Worm (Caenorhabditis elegans): ENCODE data around the gene sas-4.

The sas-4 gene

DNA sequence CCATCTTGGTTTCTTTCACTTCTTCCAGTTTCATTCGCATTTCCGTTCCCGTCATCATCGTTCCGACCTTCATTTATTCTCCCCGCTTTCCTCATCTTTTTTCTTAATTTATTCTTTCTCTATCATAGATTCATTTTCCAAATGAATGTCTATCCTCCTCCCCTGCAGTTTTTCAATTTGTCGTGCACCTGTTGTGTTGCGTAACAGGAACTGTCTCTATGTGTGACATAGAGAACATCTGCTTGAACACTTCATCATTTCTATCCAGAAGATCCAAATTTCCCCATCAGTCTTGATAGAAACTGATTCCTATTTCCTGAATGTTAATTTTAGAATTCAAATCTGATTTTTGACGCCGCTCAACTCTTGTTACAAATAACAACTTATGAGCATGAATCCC is 34.9 kb downstream of the sas-4 start:
- no peak for TF ChIP-seq nhr-10 (tag; optimal IDR thresholded peaks at IDR 0.05)

DNA sequence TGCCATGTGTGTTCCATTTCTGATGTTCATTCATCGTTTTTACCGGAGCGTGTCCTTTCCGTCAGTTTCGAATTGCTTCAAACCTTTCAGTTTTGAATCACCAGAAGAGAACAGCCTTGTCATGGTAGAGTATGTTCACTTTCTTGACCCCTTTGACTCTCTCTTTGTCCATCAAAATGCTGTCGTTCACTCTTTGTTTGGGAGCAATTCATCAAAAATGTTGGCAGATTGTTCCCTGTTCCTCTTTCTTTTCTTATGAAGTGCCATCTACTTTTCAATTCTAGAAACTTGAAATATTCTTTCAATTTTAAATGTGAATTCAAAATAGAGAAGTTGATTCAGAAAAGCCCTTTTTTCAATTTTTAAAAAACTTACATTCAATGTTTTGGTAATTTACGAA is 37.1 kb downstream of the sas-4 start:
- no peak for TF ChIP-seq nhr-77 (tag; optimal IDR thresholded peaks at IDR 0.05)
- no peak for TF ChIP-seq sma-9 (GFP tag; optimal IDR thresholded peaks at IDR 0.05)
- TF ChIP-seq sma-9 (tag; optimal IDR thresholded peaks at IDR 0.05) = no peak
- no peak for TF ChIP-seq lsy-2 (tag; optimal IDR thresholded peaks at IDR 0.05)
- no peak for TF ChIP-seq fos-1 (tag; optimal IDR thresholded peaks at IDR 0.05)
- no peak for TF ChIP-seq dmd-4 (tag; optimal IDR thresholded peaks at IDR 0.05)
- no peak for TF ChIP-seq lin-13 (GFP tag; optimal IDR thresholded peaks at IDR 0.05)
- TF ChIP-seq gmeb-1 (tag; optimal IDR thresholded peaks at IDR 0.05) = no peak
- peak; percentile 33 for TF ChIP-seq unc-55 (GFP tag; optimal IDR thresholded peaks at IDR 0.05)

- TF ChIP-seq C34F6.9 (tag; optimal IDR thresholded peaks at IDR 0.05) (peak; percentile 1), lin-13 (GFP tag; optimal IDR thresholded peaks at IDR 0.05) (no peak)
These were observed 38.0 kb downstream of the sas-4 start for ce11 chrIII:8280352-8280751.

- TF ChIP-seq nhr-129 (tag; optimal IDR thresholded peaks at IDR 0.05) (no peak), elt-3 (tag; optimal IDR thresholded peaks at IDR 0.05) (no peak), C34F6.9 (tag; optimal IDR thresholded peaks at IDR 0.05) (no peak), sma-9 (GFP tag; optimal IDR thresholded peaks at IDR 0.05) (no peak), sma-9 (tag; optimal IDR thresholded peaks at IDR 0.05) (no peak), lin-11 (tag; optimal IDR thresholded peaks at IDR 0.05) (no peak), dmd-4 (tag; optimal IDR thresholded peaks at IDR 0.05) (no peak), nhr-77 (tag; optimal IDR thresholded peaks at IDR 0.05) (no peak), mab-5 (tag; optimal IDR thresholded peaks at IDR 0.05) (no peak), lin-39 (tag; optimal IDR thresholded peaks at IDR 0.05) (no peak), crh-2 (tag; optimal IDR thresholded peaks at IDR 0.05) (no peak), ZK546.5 (tag; optimal IDR thresholded peaks at IDR 0.05) (no peak), skn-1 (tag; optimal IDR thresholded peaks at IDR 0.05) (no peak), ama-1 (optimal IDR thresholded peaks at IDR 0.05) (no peak), unc-39 (tag; optimal IDR thresholded peaks at IDR 0.05) (no peak)
These were observed 38.8 kb downstream of the sas-4 start for ce11 chrIII:8279567-8279966.

- TF ChIP-seq ztf-1 (GFP tag; conservative IDR thresholded peaks at IDR 0.05) (no peak), blmp-1 (tag; optimal IDR thresholded peaks at IDR 0.05; ENCODE audit: insufficient read depth) (no peak), ceh-82 (tag; optimal IDR thresholded peaks at IDR 0.05) (no peak), egl-27 (tag; optimal IDR thresholded peaks at IDR 0.05) (no peak), mdl-1 (tag; optimal IDR thresholded peaks at IDR 0.05) (no peak), crh-2 (tag; optimal IDR thresholded peaks at IDR 0.05) (no peak), elt-1 (tag; optimal IDR thresholded peaks at IDR 0.05) (no peak), nhr-21 (tag; optimal IDR thresholded peaks at IDR 0.05) (no peak), mbf-1 (tag; optimal IDR thresholded peaks at IDR 0.05) (no peak), sma-9 (GFP tag; optimal IDR thresholded peaks at IDR 0.05) (no peak), sma-9 (tag; optimal IDR thresholded peaks at IDR 0.05) (no peak)
These were observed 39.6 kb downstream of the sas-4 start, which contains the start of gene mig-10 for ce11 chrIII:8278801-8279200. Gene mig-10, plus strand, starts transcription at chrIII:8279101.

- TF ChIP-seq ZK546.5 (tag; optimal IDR thresholded peaks at IDR 0.05) (no peak), gmeb-1 (tag; optimal IDR thresholded peaks at IDR 0.05) (no peak), mab-5 (tag; optimal IDR thresholded peaks at IDR 0.05) (no peak), unc-39 (tag; optimal IDR thresholded peaks at IDR 0.05) (no peak), crh-2 (tag; optimal IDR thresholded peaks at IDR 0.05) (no peak), F13H6.1 (tag; optimal IDR thresholded peaks at IDR 0.05) (no peak), unc-55 (GFP tag; optimal IDR thresholded peaks at IDR 0.05) (no peak), mbf-1 (tag; optimal IDR thresholded peaks at IDR 0.05) (no peak), skn-1 (tag; optimal IDR thresholded peaks at IDR 0.05) (no peak), ztf-1 (GFP tag; conservative IDR thresholded peaks at IDR 0.05) (no peak), ztf-4 (tag; optimal IDR thresholded peaks at IDR 0.05) (no peak), sma-3 (GFP tag; optimal IDR thresholded peaks at IDR 0.05) (no peak), aly-2 (tag; optimal IDR thresholded peaks at IDR 0.05) (no peak), egl-27 (tag; optimal IDR thresholded peaks at IDR 0.05) (no peak)
These were observed 42.5 kb downstream of the sas-4 start, which contains the start of gene clec-160 for ce11 chrIII:8275871-8276270. Gene clec-160, minus strand, starts transcription at chrIII:8275971.

Measured in whole organism, L2 larva.